Worm (Caenorhabditis elegans) whole organism, L2 larva: ENCODE data around the gene B0303.14.

Source experiments
- R02D3.7 ChIP-seq: fragments of 150-350 bp; optimal IDR thresholded peaks from 2 replicates; lab custom pipeline; 2014; ENCODE audit warnings: missing biosample characterization, missing genetic modification characterization
- aly-2 ChIP-seq: fragments of 150-350 bp; optimal IDR thresholded peaks from 2 replicates; lab custom pipeline; 2014; ENCODE audit warnings: missing biosample characterization, missing genetic modification characterization
- lin-13 ChIP-seq: fragments of 150-350 bp; optimal IDR thresholded peaks from 2 replicates; lab custom pipeline; 2014; ENCODE audit warnings: missing biosample characterization, missing genetic modification reagents, missing genetic modification characterization
- lsy-2 ChIP-seq, 2 experiments: fragments of 150-350 bp in 1 of 2; sonication (generic microtip) in 1 of 2; optimal IDR thresholded peaks; 2 replicates each; lab custom pipeline; 2014 to 2017; ENCODE audit warnings: missing biosample characterization in 2 of 2, missing genetic modification characterization in 2 of 2
- mab-5 ChIP-seq: fragments of 150-350 bp; optimal IDR thresholded peaks from 2 replicates; lab custom pipeline; 2014; ENCODE audit warnings: missing biosample characterization, missing genetic modification characterization
- skn-1 ChIP-seq: sonication (generic microtip); optimal IDR thresholded peaks from 2 replicates; lab custom pipeline; 2017; ENCODE audit warnings: missing biosample characterization, missing genetic modification characterization
- sma-3 ChIP-seq: sonication (generic microtip); optimal IDR thresholded peaks from 2 replicates; lab custom pipeline; 2016; ENCODE audit warnings: missing genetic modification reagents, missing genetic modification characterization, missing compliant biosample characterization
- snpc-4 ChIP-seq: fragments of 150-350 bp; optimal IDR thresholded peaks from 2 replicates; lab custom pipeline; 2014; ENCODE audit warnings: missing biosample characterization, missing genetic modification characterization
- zag-1 ChIP-seq: fragments of 150-350 bp; optimal IDR thresholded peaks from 2 replicates; lab custom pipeline; 2014; ENCODE audit warnings: missing biosample characterization, missing genetic modification characterization

DNA sequence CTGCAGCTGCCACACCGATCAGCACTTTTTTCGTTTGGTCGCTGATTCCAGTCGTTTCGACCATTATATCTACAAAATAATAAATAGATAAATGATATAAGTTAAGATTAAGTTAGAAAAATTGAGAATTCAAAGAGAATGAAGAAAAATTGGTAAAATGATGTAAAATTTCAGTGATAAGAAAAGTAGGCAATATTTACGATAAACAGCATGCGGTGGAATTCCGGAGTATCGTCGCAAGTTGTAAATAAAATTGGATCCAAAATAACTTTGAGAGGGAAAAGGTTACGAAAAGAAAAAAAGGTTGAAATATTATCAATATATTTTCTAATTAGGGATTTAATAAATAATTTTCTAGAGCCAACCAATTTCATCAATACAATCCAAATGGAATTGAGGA lies 38.7 kb upstream of the B0303.14 start, which contains the start of gene tomm-70:
- peak; percentile 34 for TF ChIP-seq R02D3.7 (tag; lab: Kevin White, UChicago)
- TF ChIP-seq zag-1 (tag; lab: Kevin White, UChicago), result no peak
- no peak for TF ChIP-seq snpc-4
- no peak for TF ChIP-seq skn-1
- TF ChIP-seq lsy-2 (tag; optimal IDR thresholded peaks at IDR 0.05; lab: Kevin White, UChicago), result peak in 1 of 2 experiments; percentile 25
- no peak for TF ChIP-seq lin-13 (GFP tag; lab: Kevin White, UChicago)
- no peak for TF ChIP-seq mab-5 (tag; lab: Kevin White, UChicago)
- TF ChIP-seq sma-3 (GFP tag; lab: Kevin White, UChicago), result no peak
- no peak for TF ChIP-seq aly-2 (tag; lab: Kevin White, UChicago)
